Fruit fly (Drosophila melanogaster): ENCODE results near the gene CG13312.
A peak's percentile ranks its signal among the peaks of the same experiment; 100 is the strongest.

The CG13312 gene

dm6 chr3L:8841757-8842156, 34.7 kb upstream of the CG13312 start (continued):
- TF ChIP-seq CG1792 (GFP tag; optimal IDR thresholded peaks at IDR 0.05) (peak; percentile 14), p53 (GFP tag; optimal IDR thresholded peaks at IDR 0.05) (no peak), CG7556 (GFP tag; optimal IDR thresholded peaks at IDR 0.05) (peak; percentile 79), CG3281 (GFP tag; optimal IDR thresholded peaks at IDR 0.05) (peak; percentile 75), yki (optimal IDR thresholded peaks at IDR 0.05) (no peak), Doc2 (GFP tag; IDR thresholded peaks at IDR 0.05) (no peak), btn (GFP tag; optimal IDR thresholded peaks at IDR 0.05) (peak; percentile 31), ci (GFP tag; IDR thresholded peaks at IDR 0.05) (peak; percentile 85), dati (GFP tag; IDR thresholded peaks at IDR 0.05) (peak; percentile 37; the same call in 1 of the 2 replicates), org-1 (GFP tag; optimal IDR thresholded peaks at IDR 0.05) (peak; percentile 72), tll (GFP tag; optimal IDR thresholded peaks at IDR 0.05) (no peak), CG6175 (GFP tag; IDR thresholded peaks at IDR 0.05) (peak; percentile 52; the same call in 1 of the 3 replicates), CG17612 (GFP tag; IDR thresholded peaks at IDR 0.05) (peak; percentile 51; the same call in 1 of the 2 replicates), CG30431 (GFP tag; optimal IDR thresholded peaks at IDR 0.05) (peak; percentile 55), CG15479 (GFP tag; optimal IDR thresholded peaks at IDR 0.05) (no peak), CTCF (GFP tag; optimal IDR thresholded peaks at IDR 0.05) (no peak), Gug (GFP tag; IDR thresholded peaks at IDR 0.05) (peak; percentile 51; the same call in 3 of the 4 replicates), ro (GFP tag; IDR thresholded peaks at IDR 0.05) (no peak), CG30020 (tag; optimal IDR thresholded peaks at IDR 0.05) (no peak), hbn (GFP tag; IDR thresholded peaks at IDR 0.05; ENCODE audit: partially characterized antibody) (no peak), mirr (GFP tag; optimal IDR thresholded peaks at IDR 0.05) (peak; percentile 9), CG5245 (GFP tag; optimal IDR thresholded peaks at IDR 0.05) (peak; percentile 53), CG43689 (GFP tag; IDR thresholded peaks at IDR 0.05) (no peak; the same call in 1 of the 2 replicates), Atf-2 (GFP tag; optimal IDR thresholded peaks at IDR 0.05) (peak; percentile 54), trh (GFP tag; optimal IDR thresholded peaks at IDR 0.05) (no peak), CG6813 (GFP tag; optimal IDR thresholded peaks at IDR 0.05) (peak; percentile 68), Dad (GFP tag; optimal IDR thresholded peaks at IDR 0.05) (peak; percentile 46), tin (GFP tag; optimal IDR thresholded peaks at IDR 0.05) (peak; percentile 55), CG4617 (GFP tag; optimal IDR thresholded peaks at IDR 0.05; ENCODE audit: borderline replicate concordance) (no peak), CG9727 (GFP tag; optimal IDR thresholded peaks at IDR 0.05) (peak; percentile 70), Mes4 (GFP tag; optimal IDR thresholded peaks at IDR 0.05) (peak; percentile 23), CG17359 (tag; optimal IDR thresholded peaks at IDR 0.05) (peak; percentile 81), chm (GFP tag; IDR thresholded peaks at IDR 0.05) (peak; percentile 83), chinmo (GFP tag; IDR thresholded peaks at IDR 0.05; ENCODE audit: partially characterized antibody) (no peak), luna (GFP tag; optimal IDR thresholded peaks at IDR 0.05) (no peak), pros (GFP tag; optimal IDR thresholded peaks at IDR 0.05) (no peak), CG9437 (GFP tag; optimal IDR thresholded peaks at IDR 0.05) (peak; percentile 26), gro (GFP tag; optimal IDR thresholded peaks at IDR 0.05) (peak; percentile 8), Sox100B (GFP tag; optimal IDR thresholded peaks at IDR 0.05) (peak; percentile 64), stwl (tag; optimal IDR thresholded peaks at IDR 0.05) (no peak), bbx (GFP tag; IDR thresholded peaks at IDR 0.05; ENCODE audit: partially characterized antibody) (no peak), nerfin-1 (tag; optimal IDR thresholded peaks at IDR 0.05) (peak; percentile 61), peb (GFP tag; IDR thresholded peaks at IDR 0.05) (peak; percentile 60; the same call in 1 of the 2 replicates), onecut (GFP tag; IDR thresholded peaks at IDR 0.05) (peak; percentile 57; the same call in 1 of the 2 replicates), CG14667 (GFP tag; IDR thresholded peaks at IDR 0.05) (peak; percentile 42; the same call in 1 of the 2 replicates)
